Worm (Caenorhabditis elegans) whole organism, L4 larva: ENCODE results near the gene str-124.

Experiments
- D1046.2 ChIP-seq: fragments of 200-800 bp; sonication (Bioruptor generic); IDR thresholded peaks from 2 replicates; pipeline ENCODE4 v1.3.6; 2022; ENCODE audit warnings: missing genetic modification characterization, missing compliant biosample characterization
- F49E8.2 ChIP-seq: sonication (generic microtip); optimal IDR thresholded peaks from 2 replicates; lab custom pipeline; 2016; ENCODE audit warnings: missing compliant biosample characterization, mild to moderate bottlenecking, missing genetic modification characterization, borderline replicate concordance
- ces-1 ChIP-seq: fragments of 150-350 bp; sonication (generic microtip); optimal IDR thresholded peaks from 4 replicates; lab custom pipeline; 2014; ENCODE audit warnings: missing biosample characterization, missing genetic modification reagents, missing genetic modification characterization
- dpl-1 ChIP-seq: fragments of 150-350 bp; optimal IDR thresholded peaks from 2 replicates; lab custom pipeline; 2014; ENCODE audit warnings: missing biosample characterization, missing genetic modification reagents, missing genetic modification characterization
- lin-13 ChIP-seq: fragments of 150-350 bp; optimal IDR thresholded peaks from 2 replicates; lab custom pipeline; 2014; ENCODE audit warnings: missing biosample characterization, missing genetic modification reagents, missing genetic modification characterization
- nhr-41 ChIP-seq: fragments of 200-800 bp; sonication (Bioruptor generic); IDR thresholded peaks from 2 replicates; pipeline ENCODE4 v1.3.6; 2022; ENCODE audit warnings: missing genetic modification reagents, missing genetic modification characterization, missing compliant biosample characterization
- sdz-12 ChIP-seq: fragments of 200-800 bp; sonication (Bioruptor generic); optimal IDR thresholded peaks from 2 replicates; lab custom pipeline; 2018; ENCODE audit warnings: mild to moderate bottlenecking, missing genetic modification characterization, missing compliant biosample characterization

ce11 chrX:12781712-12782444 is 5.8 kb upstream of the str-124 start, which contains the start of gene alh-13:
- TF ChIP-seq dpl-1 (no peak), F49E8.2 (no peak), nhr-41 (GFP tag; lab: Robert Waterston, UW) (no peak), sdz-12 (GFP tag; lab: Kevin White, UChicago) (no peak), ces-1 (no peak), lin-13 (no peak), D1046.2 (GFP tag; lab: Robert Waterston, UW) (no peak)
